Worm (Caenorhabditis elegans) whole organism, L3 larva: ENCODE measurements around the gene AH9.4.

Experiments
- R02D3.7 ChIP-seq: fragments of 150-350 bp; optimal IDR thresholded peaks from 2 replicates; lab custom pipeline; 2014; ENCODE audit warnings: missing biosample characterization, missing genetic modification characterization
- ama-1 ChIP-seq: fragments of 150-350 bp; optimal IDR thresholded peaks from 2 replicates; lab custom pipeline; 2018
- fkh-10 ChIP-seq: sonication (generic microtip); optimal IDR thresholded peaks from 2 replicates; lab custom pipeline; 2017; ENCODE audit warnings: missing biosample characterization, missing genetic modification reagents, missing genetic modification characterization
- lin-15B ChIP-seq: fragments of 150-350 bp; optimal IDR thresholded peaks from 2 replicates; lab custom pipeline; 2014; ENCODE audit warnings: missing biosample characterization, missing genetic modification characterization
- mdl-1 ChIP-seq: fragments of 150-350 bp; optimal IDR thresholded peaks from 2 replicates; lab custom pipeline; 2014; ENCODE audit warnings: missing biosample characterization, missing genetic modification characterization
- ztf-11 ChIP-seq: fragments of 150-350 bp; optimal IDR thresholded peaks from 2 replicates; lab custom pipeline; 2014; ENCODE audit warnings: missing biosample characterization, missing genetic modification characterization

DNA sequence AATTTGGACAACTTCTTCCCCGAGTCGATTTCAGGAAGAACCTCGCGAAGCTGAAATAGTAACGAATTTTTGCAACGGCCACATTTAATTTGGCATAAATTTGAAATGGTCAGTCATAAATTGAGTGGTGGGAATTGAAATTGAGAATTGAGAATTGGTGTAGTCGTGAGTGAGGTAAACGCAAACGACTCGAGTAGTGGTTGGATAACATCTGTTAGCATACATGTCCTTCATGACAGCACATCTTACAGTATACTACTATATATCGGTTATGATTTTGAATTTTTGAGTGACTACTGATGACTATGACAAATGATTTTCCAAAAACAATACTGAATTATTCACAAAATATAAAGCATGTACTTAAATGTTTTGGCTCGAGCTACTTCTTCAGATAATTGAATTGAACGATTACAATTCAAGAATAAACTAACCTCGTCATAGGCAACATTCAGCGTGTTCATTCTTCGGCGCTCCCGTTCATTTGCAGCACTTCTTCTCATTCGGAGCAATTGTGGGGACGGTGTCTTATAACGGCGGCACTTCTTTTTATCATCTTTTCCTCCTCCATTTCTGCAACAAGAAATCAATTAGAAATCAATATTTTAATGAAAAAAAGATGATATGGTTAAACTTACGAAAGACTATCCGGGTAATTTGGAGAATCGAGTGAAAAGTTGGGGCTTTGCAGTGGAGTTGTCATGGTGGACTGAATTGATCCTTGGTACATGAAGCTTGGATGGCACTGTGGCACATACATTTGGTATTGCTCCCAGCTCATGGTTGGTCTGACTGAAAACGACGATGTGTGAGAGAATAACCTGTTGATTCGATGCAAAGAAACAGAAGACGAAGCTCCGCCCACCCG is 44.6 kb downstream of the AH9.4 start, which contains the start of gene lin-32:
- TF ChIP-seq ama-1 (no peak), fkh-10 (GFP tag; lab: Kevin White, UChicago) (no peak), lin-15B (tag; lab: Kevin White, UChicago) (no peak), mdl-1 (tag; lab: Kevin White, UChicago) (no peak), R02D3.7 (tag; lab: Kevin White, UChicago) (no peak), ztf-11 (no peak)
